Fruit fly (Drosophila melanogaster): ENCODE results near the gene CG11891.

CG11891 gene

dm6 chr3R:25320898-25321297 lies 50.9 kb downstream of the CG11891 start:
- no peak for TF ChIP-seq CG33017 (tag; optimal IDR thresholded peaks at IDR 0.05)
- TF ChIP-seq CG11617 (GFP tag; optimal IDR thresholded peaks at IDR 0.05), result no peak
- no peak for TF ChIP-seq CG7045 (GFP tag; optimal IDR thresholded peaks at IDR 0.05)
- no peak for TF ChIP-seq CG14711 (tag; optimal IDR thresholded peaks at IDR 0.05)
- TF ChIP-seq pad (GFP tag; optimal IDR thresholded peaks at IDR 0.05), result no peak
- no peak for TF ChIP-seq bab1 (GFP tag; optimal IDR thresholded peaks at IDR 0.05)
- TF ChIP-seq Mnt (GFP tag; optimal IDR thresholded peaks at IDR 0.05), result no peak
- TF ChIP-seq Crg-1 (GFP tag; optimal IDR thresholded peaks at IDR 0.05), result no peak
- TF ChIP-seq Hr96 (GFP tag; optimal IDR thresholded peaks at IDR 0.05), result no peak

dm6 chr3R:25321681-25322080 lies 51.7 kb downstream of the CG11891 start:
- TF ChIP-seq tj (GFP tag; optimal IDR thresholded peaks at IDR 0.05), result no peak
- TF ChIP-seq toe (GFP tag; optimal IDR thresholded peaks at IDR 0.05), result no peak
- TF ChIP-seq Clk (GFP tag; optimal IDR thresholded peaks at IDR 0.05), result no peak
- no peak for TF ChIP-seq cnc (optimal IDR thresholded peaks at IDR 0.05)
- no peak for TF ChIP-seq pad (GFP tag; optimal IDR thresholded peaks at IDR 0.05)
- TF ChIP-seq CG33017 (tag; optimal IDR thresholded peaks at IDR 0.05), result no peak
- no peak for TF ChIP-seq Hr96 (GFP tag; optimal IDR thresholded peaks at IDR 0.05)
- no peak for TF ChIP-seq cic (GFP tag; optimal IDR thresholded peaks at IDR 0.05)
- no peak for TF ChIP-seq ovo (GFP tag; optimal IDR thresholded peaks at IDR 0.05)
- no peak for TF ChIP-seq CG12768 (GFP tag; optimal IDR thresholded peaks at IDR 0.05)
- TF ChIP-seq CG7045 (GFP tag; optimal IDR thresholded peaks at IDR 0.05), result no peak
- TF ChIP-seq Crg-1 (GFP tag; optimal IDR thresholded peaks at IDR 0.05), result no peak
- TF ChIP-seq CG11617 (GFP tag; optimal IDR thresholded peaks at IDR 0.05), result no peak
- TF ChIP-seq CG1620 (GFP tag; optimal IDR thresholded peaks at IDR 0.05), result no peak
- TF ChIP-seq Mnt (GFP tag; optimal IDR thresholded peaks at IDR 0.05), result no peak
- TF ChIP-seq kay (GFP tag; ENCODE audit: borderline replicate concordance), result no peak
- TF ChIP-seq CG7101 (tag; optimal IDR thresholded peaks at IDR 0.05), result no peak

DNA sequence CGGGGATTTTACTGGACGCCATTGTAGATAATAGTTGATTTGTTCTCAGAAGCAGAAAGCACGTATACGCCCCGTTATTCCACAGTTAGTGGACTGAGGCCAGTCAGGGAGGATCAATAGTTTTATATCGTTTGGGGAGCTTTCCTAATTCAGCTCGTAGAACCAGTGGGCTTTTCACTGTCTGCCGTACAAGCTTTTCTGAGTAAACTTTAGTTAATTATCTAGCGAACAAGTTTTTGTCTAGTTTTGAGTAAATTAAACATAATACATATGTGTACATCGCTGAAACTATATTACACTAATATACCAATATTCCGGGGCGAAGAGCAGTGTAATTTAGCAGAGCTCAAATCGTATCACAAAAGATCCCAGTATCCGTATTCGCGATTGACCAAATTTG lies 52.6 kb downstream of the CG11891 start, which contains the start of gene CG10562:
Gene CG10562 (minus strand): TSS at position 101 of the 400 bp plus-strand sequence.
- no peak for TF ChIP-seq bab1 (GFP tag; optimal IDR thresholded peaks at IDR 0.05)
- TF ChIP-seq pad (GFP tag; optimal IDR thresholded peaks at IDR 0.05), result no peak
- peak; percentile 10 for TF ChIP-seq CG12768 (GFP tag; optimal IDR thresholded peaks at IDR 0.05)
- TF ChIP-seq CG14711 (tag; optimal IDR thresholded peaks at IDR 0.05), result no peak
- TF ChIP-seq tj (GFP tag; optimal IDR thresholded peaks at IDR 0.05), result no peak
- TF ChIP-seq Clk (GFP tag; optimal IDR thresholded peaks at IDR 0.05), result no peak
- TF ChIP-seq CG1620 (GFP tag; optimal IDR thresholded peaks at IDR 0.05), result no peak
- no peak for TF ChIP-seq CG7101 (tag; optimal IDR thresholded peaks at IDR 0.05)
- TF ChIP-seq kay (GFP tag; ENCODE audit: borderline replicate concordance), result no peak
- TF ChIP-seq cic (GFP tag; optimal IDR thresholded peaks at IDR 0.05), result peak; percentile 28
- TF ChIP-seq ovo (GFP tag; optimal IDR thresholded peaks at IDR 0.05), result no peak
- no peak for TF ChIP-seq CG5204 (GFP tag; optimal IDR thresholded peaks at IDR 0.05)

Data from whole organism, adult.